Worm (Caenorhabditis elegans) whole organism, L2 larva: ENCODE results near the gene C08D8.7.

Experiments
- aly-2 ChIP-seq: fragments of 150-350 bp; optimal IDR thresholded peaks from 2 replicates; lab custom pipeline; 2014; ENCODE audit warnings: missing biosample characterization, missing genetic modification characterization
- blmp-1 ChIP-seq: sonication (generic microtip); optimal IDR thresholded peaks from 2 replicates; lab custom pipeline; 2017; ENCODE audit warnings: missing genetic modification characterization, mild to moderate bottlenecking, missing compliant biosample characterization, antibody characterized with exemption, moderate library complexity; ENCODE audit not compliant: insufficient read depth
- ceh-82 ChIP-seq: fragments of 150-350 bp; optimal IDR thresholded peaks from 2 replicates; lab custom pipeline; 2014; ENCODE audit warnings: missing biosample characterization, missing genetic modification characterization
- egl-27 ChIP-seq: sonication (generic microtip); optimal IDR thresholded peaks from 3 replicates; lab custom pipeline; 2017; ENCODE audit warnings: missing biosample characterization, missing genetic modification reagents, missing genetic modification characterization
- elt-1 ChIP-seq: fragments of 150-350 bp; optimal IDR thresholded peaks from 2 replicates; lab custom pipeline; 2014; ENCODE audit warnings: missing biosample characterization, missing genetic modification characterization
- lin-11 ChIP-seq: fragments of 150-350 bp; sonication (generic microtip); optimal IDR thresholded peaks from 2 replicates; lab custom pipeline; 2014; ENCODE audit warnings: missing biosample characterization, missing genetic modification characterization, inconsistent platforms, mixed read lengths
- lin-39 ChIP-seq: fragments of 150-350 bp; optimal IDR thresholded peaks from 2 replicates; lab custom pipeline; 2014; ENCODE audit warnings: missing biosample characterization, missing genetic modification reagents, missing genetic modification characterization
- nhr-25 ChIP-seq: fragments of 150-350 bp; sonication (generic microtip); optimal IDR thresholded peaks from 3 replicates; lab custom pipeline; 2014; ENCODE audit warnings: missing biosample characterization, missing genetic modification characterization
- ztf-11 ChIP-seq: sonication (generic microtip); optimal IDR thresholded peaks from 2 replicates; lab custom pipeline; 2017; ENCODE audit warnings: missing biosample characterization, missing genetic modification characterization

ce11 chrV:8335620-8336019 is 5.4 kb upstream of the C08D8.7 start:
- TF ChIP-seq lin-11 (tag; lab: Kevin White, UChicago) (no peak), nhr-25 (tag; lab: Kevin White, UChicago) (no peak), blmp-1 (tag; lab: Kevin White, UChicago) (peak; percentile 31), egl-27 (tag; lab: Kevin White, UChicago) (no peak), elt-1 (tag; lab: Kevin White, UChicago) (no peak), ceh-82 (no peak), lin-39 (no peak), ztf-11 (tag; lab: Kevin White, UChicago) (no peak), aly-2 (tag; lab: Kevin White, UChicago) (no peak)
